Worm (Caenorhabditis elegans) whole organism, L1 larva: ENCODE measurements around the gene R09E10.5.

Source experiments
- C34B4.2 ChIP-seq: sonication (generic microtip); optimal IDR thresholded peaks from 2 replicates; lab custom pipeline; 2017; ENCODE audit warnings: mild to moderate bottlenecking, missing genetic modification characterization, missing compliant biosample characterization
- Y116A8C.19 ChIP-seq: sonication (generic microtip); optimal IDR thresholded peaks from 2 replicates; lab custom pipeline; 2016; ENCODE audit warnings: missing compliant biosample characterization, missing genetic modification characterization, borderline replicate concordance
- aha-1 ChIP-seq: fragments of 150-350 bp; optimal IDR thresholded peaks from 2 replicates; lab custom pipeline; 2014; ENCODE audit warnings: missing biosample characterization, missing genetic modification characterization
- alr-1 ChIP-seq: fragments of 200-800 bp; sonication (Bioruptor generic); optimal IDR thresholded peaks from 2 replicates; lab custom pipeline; 2018; ENCODE audit warnings: borderline replicate concordance, mild to moderate bottlenecking, missing genetic modification characterization, missing compliant biosample characterization
- aly-2 ChIP-seq: fragments of 150-350 bp; optimal IDR thresholded peaks from 2 replicates; lab custom pipeline; 2014; ENCODE audit warnings: missing biosample characterization, missing genetic modification characterization
- ceh-63 ChIP-seq: fragments of 200-800 bp; sonication (Bioruptor generic); optimal IDR thresholded peaks from 2 replicates; lab custom pipeline; 2018; ENCODE audit warnings: mild to moderate bottlenecking, missing genetic modification characterization, missing compliant biosample characterization
- ceh-8 ChIP-seq: fragments of 200-800 bp; sonication (Bioruptor generic); optimal IDR thresholded peaks from 2 replicates; lab custom pipeline; 2018; ENCODE audit warnings: mild to moderate bottlenecking, missing genetic modification characterization, moderate library complexity, missing compliant biosample characterization
- ceh-82 ChIP-seq, 3 experiments: fragments of 150-350 bp in 1 of 3; sonication (generic microtip) in 2 of 3; optimal IDR thresholded peaks; 2 replicates each; lab custom pipeline; 2014 to 2017; ENCODE audit warnings: missing biosample characterization in 3 of 3, missing genetic modification characterization in 3 of 3
- dpl-1 ChIP-seq, 3 experiments: fragments of 150-350 bp in 2 of 3; sonication (generic microtip) in 1 of 3; optimal IDR thresholded peaks; 2 replicates each; lab custom pipeline; 2014 to 2017; ENCODE audit warnings: missing biosample characterization in 3 of 3, missing genetic modification characterization in 3 of 3, missing genetic modification reagents in 3 of 3
- dsc-1 ChIP-seq: sonication (generic microtip); optimal IDR thresholded peaks from 2 replicates; lab custom pipeline; 2016; ENCODE audit warnings: mild to moderate bottlenecking, missing genetic modification characterization, missing compliant biosample characterization
- efl-1 ChIP-seq, 4 experiments: fragments of 150-350 bp; optimal IDR thresholded peaks in 3 of 4; peaks in 1 of 4; 1 replicate in 1 of 4; 2 replicates in 3 of 4; lab custom pipeline; 2014; ENCODE audit warnings: missing biosample characterization in 2 of 4, missing genetic modification characterization in 2 of 4, missing genetic modification reagents in 2 of 4
- egl-13 ChIP-seq: sonication (generic microtip); optimal IDR thresholded peaks from 2 replicates; lab custom pipeline; 2016; ENCODE audit warnings: missing genotype, missing genetic modification reagents, missing genetic modification characterization, missing compliant biosample characterization
- elt-2 ChIP-seq: sonication (generic microtip); optimal IDR thresholded peaks from 2 replicates; lab custom pipeline; 2016; ENCODE audit warnings: missing genetic modification characterization, mild to moderate bottlenecking, inconsistent platforms, missing compliant biosample characterization, missing genetic modification reagents
- ets-5 ChIP-seq: fragments of 200-800 bp; sonication (Bioruptor generic); IDR thresholded peaks from 2 replicates; pipeline ENCODE4 v1.3.6; 2022; ENCODE audit warnings: missing genetic modification characterization, missing compliant biosample characterization
- fkh-10 ChIP-seq: sonication (generic microtip); optimal IDR thresholded peaks from 2 replicates; lab custom pipeline; 2017; ENCODE audit warnings: missing biosample characterization, missing genetic modification reagents, missing genetic modification characterization
- fkh-4 ChIP-seq: sonication (generic microtip); optimal IDR thresholded peaks from 2 replicates; lab custom pipeline; 2016; ENCODE audit warnings: missing compliant biosample characterization, missing genetic modification characterization, borderline replicate concordance
- fkh-8 ChIP-seq: sonication (generic microtip); optimal IDR thresholded peaks from 2 replicates; lab custom pipeline; 2016; ENCODE audit warnings: mild to moderate bottlenecking, missing genetic modification characterization, missing compliant biosample characterization
- fos-1 ChIP-seq: fragments of 150-350 bp; optimal IDR thresholded peaks from 2 replicates; lab custom pipeline; 2014; ENCODE audit warnings: missing biosample characterization, missing genetic modification characterization
- grh-1 ChIP-seq: fragments of 200-800 bp; sonication (Bioruptor generic); IDR thresholded peaks from 2 replicates; pipeline ENCODE4 v1.3.6; 2022; ENCODE audit warnings: missing genetic modification reagents, missing genetic modification characterization, missing compliant biosample characterization
- hlh-4 ChIP-seq: sonication (generic microtip); optimal IDR thresholded peaks from 2 replicates; lab custom pipeline; 2016; ENCODE audit warnings: mild to moderate bottlenecking, missing genetic modification characterization, missing compliant biosample characterization
- hpl-2 ChIP-seq: fragments of 150-350 bp; optimal IDR thresholded peaks from 2 replicates; lab custom pipeline; 2014; ENCODE audit warnings: missing biosample characterization, missing genetic modification reagents, missing genetic modification characterization
- isw-1 ChIP-seq: fragments of 200-800 bp; sonication (Bioruptor generic); IDR thresholded peaks from 2 replicates; pipeline ENCODE4 v1.3.6; 2022; ENCODE audit warnings: missing genetic modification characterization, missing compliant biosample characterization
- lin-14 ChIP-seq: fragments of 200-800 bp; sonication (Bioruptor generic); optimal IDR thresholded peaks from 2 replicates; lab custom pipeline; 2018; ENCODE audit warnings: mild to moderate bottlenecking, missing genetic modification characterization, moderate library complexity, missing compliant biosample characterization
- lin-35 ChIP-seq, 2 experiments: fragments of 150-350 bp; optimal IDR thresholded peaks; 2 replicates each; lab custom pipeline; 2014; ENCODE audit warnings: missing biosample characterization in 2 of 2, missing genetic modification characterization in 2 of 2, missing genetic modification reagents in 2 of 2
- lir-3 ChIP-seq: sonication (generic microtip); optimal IDR thresholded peaks from 2 replicates; lab custom pipeline; 2016; ENCODE audit warnings: mild to moderate bottlenecking, missing genetic modification characterization, moderate library complexity, missing compliant biosample characterization; ENCODE audit not compliant: poor library complexity
- mab-9 ChIP-seq: fragments of 200-800 bp; sonication (Bioruptor generic); IDR thresholded peaks from 2 replicates; pipeline ENCODE4 v1.3.6; 2022; ENCODE audit warnings: missing genetic modification reagents, missing genetic modification characterization, missing compliant biosample characterization
- mdl-1 ChIP-seq, 2 experiments: fragments of 150-350 bp; optimal IDR thresholded peaks; 2 replicates each; lab custom pipeline; 2014 to 2017; ENCODE audit warnings: missing biosample characterization in 2 of 2, missing genetic modification characterization in 2 of 2, inconsistent platforms in 1 of 2
- mef-2 ChIP-seq: fragments of 150-350 bp; optimal IDR thresholded peaks from 2 replicates; lab custom pipeline; 2014; ENCODE audit warnings: missing biosample characterization, missing genetic modification characterization
- nhr-11 ChIP-seq: fragments of 150-350 bp; optimal IDR thresholded peaks from 2 replicates; lab custom pipeline; 2014; ENCODE audit warnings: missing biosample characterization, missing genetic modification characterization
- nhr-237 ChIP-seq: fragments of 150-350 bp; optimal IDR thresholded peaks from 2 replicates; lab custom pipeline; 2014; ENCODE audit warnings: missing biosample characterization, missing genetic modification characterization
- nhr-28 ChIP-seq: fragments of 150-350 bp; optimal IDR thresholded peaks from 2 replicates; lab custom pipeline; 2014; ENCODE audit warnings: missing biosample characterization, missing genetic modification characterization
- nhr-47 ChIP-seq: sonication (generic microtip); optimal IDR thresholded peaks from 2 replicates; lab custom pipeline; 2016; ENCODE audit warnings: mild to moderate bottlenecking, missing genetic modification characterization, moderate library complexity, missing compliant biosample characterization
- nhr-71 ChIP-seq: sonication (generic microtip); optimal IDR thresholded peaks from 2 replicates; lab custom pipeline; 2016; ENCODE audit warnings: mild to moderate bottlenecking, missing genetic modification characterization, moderate library complexity, missing compliant biosample characterization
- nhr-77 ChIP-seq: fragments of 150-350 bp; optimal IDR thresholded peaks from 2 replicates; lab custom pipeline; 2014; ENCODE audit warnings: missing biosample characterization, missing genetic modification characterization
- nhr-85 ChIP-seq: sonication (generic microtip); peaks from one replicate; lab custom pipeline; 2016; ENCODE audit warnings: missing genetic modification characterization, inconsistent platforms, missing compliant biosample characterization
- nhr-90 ChIP-seq: sonication (generic microtip); optimal IDR thresholded peaks from 2 replicates; lab custom pipeline; 2016; ENCODE audit warnings: mild to moderate bottlenecking, missing genetic modification characterization, missing compliant biosample characterization; ENCODE audit not compliant: poor library complexity
- pag-3 ChIP-seq: sonication (generic microtip); optimal IDR thresholded peaks from 2 replicates; lab custom pipeline; 2017; ENCODE audit warnings: missing genetic modification characterization, mild to moderate bottlenecking, missing compliant biosample characterization, antibody characterized with exemption, borderline replicate concordance; ENCODE audit not compliant: insufficient read depth
- pqm-1 ChIP-seq: sonication (generic microtip); optimal IDR thresholded peaks from 3 replicates; lab custom pipeline; 2017; ENCODE audit warnings: missing biosample characterization, missing genetic modification characterization
- rnt-1 ChIP-seq: sonication (generic microtip); optimal IDR thresholded peaks from 2 replicates; lab custom pipeline; 2016; ENCODE audit warnings: mild to moderate bottlenecking, missing genetic modification characterization, moderate library complexity, missing compliant biosample characterization
- snu-23 ChIP-seq: sonication (generic microtip); optimal IDR thresholded peaks from 2 replicates; lab custom pipeline; 2016; ENCODE audit warnings: missing genetic modification characterization, missing compliant biosample characterization
- sox-4 ChIP-seq: sonication (generic microtip); optimal IDR thresholded peaks from 2 replicates; lab custom pipeline; 2016; ENCODE audit warnings: missing genetic modification characterization, missing compliant biosample characterization
- sup-37 ChIP-seq: fragments of 200-800 bp; sonication (Bioruptor generic); optimal IDR thresholded peaks from 2 replicates; lab custom pipeline; 2018; ENCODE audit warnings: mild to moderate bottlenecking, missing genetic modification characterization, missing compliant biosample characterization
- tbx-2 ChIP-seq: sonication (generic microtip); optimal IDR thresholded peaks from 2 replicates; lab custom pipeline; 2016; ENCODE audit warnings: missing genetic modification characterization, missing compliant biosample characterization
- tlp-1 ChIP-seq: fragments of 150-350 bp; optimal IDR thresholded peaks from 2 replicates; lab custom pipeline; 2014; ENCODE audit warnings: missing biosample characterization, missing genetic modification characterization
- unc-130 ChIP-seq: fragments of 150-350 bp; optimal IDR thresholded peaks from 2 replicates; lab custom pipeline; 2017; ENCODE audit warnings: missing biosample characterization, missing genetic modification characterization, inconsistent platforms
- unc-30 ChIP-seq: sonication (generic microtip); optimal IDR thresholded peaks from 2 replicates; lab custom pipeline; 2017; ENCODE audit warnings: missing biosample characterization, missing genetic modification characterization
- unc-62 ChIP-seq: fragments of 150-350 bp; optimal IDR thresholded peaks from 2 replicates; lab custom pipeline; 2014; ENCODE audit warnings: missing biosample characterization, missing genetic modification reagents, missing genetic modification characterization
- unc-98 ChIP-seq: fragments of 200-800 bp; sonication (Bioruptor generic); IDR thresholded peaks from 2 replicates; pipeline ENCODE4 v1.3.6; 2022; ENCODE audit warnings: missing genetic modification characterization, missing compliant biosample characterization
- xbp-1 ChIP-seq: sonication (generic microtip); optimal IDR thresholded peaks from 2 replicates; lab custom pipeline; 2016; ENCODE audit warnings: missing genetic modification characterization, missing compliant biosample characterization

Gene R09E10.5

DNA sequence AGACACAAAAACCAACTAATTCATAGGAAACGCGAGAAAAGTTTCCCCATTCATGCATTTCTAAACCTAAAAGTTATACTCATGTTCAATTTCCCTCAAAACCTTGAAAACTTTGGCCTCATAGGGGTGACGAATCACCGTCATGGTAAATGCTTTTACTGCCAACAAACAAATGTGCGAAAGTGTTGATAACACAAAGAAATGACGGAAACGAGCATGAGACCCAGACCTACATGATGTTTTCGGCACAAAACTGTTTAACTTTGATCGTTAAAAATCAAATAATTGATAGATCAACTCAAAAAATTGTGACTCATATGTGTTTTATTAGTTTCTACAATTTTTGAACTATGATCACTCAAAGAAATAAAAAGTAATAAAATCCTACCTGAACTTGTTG, 29.8 kb upstream of the R09E10.5 start:
- no peak for TF ChIP-seq snu-23 (GFP tag; lab: Kevin White, UChicago)
- peak; percentile 71 for TF ChIP-seq elt-2 (tag; lab: Kevin White, UChicago)
- TF ChIP-seq nhr-77 (tag; lab: Kevin White, UChicago) = peak; percentile 29
- peak in 1 of 2 experiments; percentile 17 for TF ChIP-seq mdl-1 (tag; optimal IDR thresholded peaks at IDR 0.05; lab: Kevin White, UChicago)
- TF ChIP-seq fkh-8 (tag; lab: Kevin White, UChicago) = peak; percentile 32
- TF ChIP-seq lin-35 (GFP tag; optimal IDR thresholded peaks at IDR 0.05; lab: Kevin White, UChicago) = peak in 1 of 2 experiments; percentile 26
- TF ChIP-seq lir-3 (tag; lab: Kevin White, UChicago) = no peak
- peak; percentile 45 for TF ChIP-seq lin-14
- TF ChIP-seq efl-1 (optimal IDR thresholded peaks at IDR 0.05; lab: Kevin White, UChicago) = no peak
- TF ChIP-seq efl-1 (GFP tag; optimal IDR thresholded peaks at IDR 0.05 in 1 of 2; lab: Kevin White, UChicago) = peak in 1 of 2 experiments; percentile 22

DNA sequence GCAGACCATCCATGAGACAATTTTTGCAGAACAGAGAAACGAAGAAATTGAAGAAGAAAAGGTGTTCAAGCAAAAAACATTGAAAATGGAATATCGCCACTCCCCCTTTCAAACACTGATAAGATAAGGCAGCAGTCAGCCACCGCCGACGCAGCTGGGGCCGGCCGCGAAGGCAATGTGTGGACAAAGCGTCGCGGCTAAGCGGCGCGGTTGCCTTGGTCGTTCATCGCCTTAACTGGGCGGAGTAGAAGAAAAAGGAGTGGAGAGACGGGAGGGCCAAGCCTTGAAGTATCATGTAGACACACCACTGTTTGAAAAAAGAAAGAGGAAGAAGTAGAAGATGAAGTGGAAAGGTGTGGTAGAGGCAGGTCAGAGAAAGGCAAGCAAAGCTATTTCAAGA, 28.9 kb upstream of the R09E10.5 start:
- TF ChIP-seq nhr-77 (tag; lab: Kevin White, UChicago) (peak; percentile 13), ceh-8 (GFP tag; lab: Kevin White, UChicago) (no peak), ceh-63 (GFP tag; lab: Kevin White, UChicago) (no peak), fos-1 (no peak), dpl-1 (GFP tag; optimal IDR thresholded peaks at IDR 0.05; lab: Kevin White, UChicago) (no peak), efl-1 (optimal IDR thresholded peaks at IDR 0.05; lab: Kevin White, UChicago) (no peak), efl-1 (GFP tag; optimal IDR thresholded peaks at IDR 0.05 in 1 of 2; lab: Kevin White, UChicago) (peak in 1 of 2 experiments; percentile 37), nhr-85 (tag; lab: Kevin White, UChicago) (peak; percentile 26), ceh-82 (tag; optimal IDR thresholded peaks at IDR 0.05; lab: Kevin White, UChicago) (peak in 1 of 3 experiments; percentile 25), fkh-10 (GFP tag; lab: Kevin White, UChicago) (peak; percentile 15), unc-130 (no peak), hpl-2 (no peak), snu-23 (GFP tag; lab: Kevin White, UChicago) (peak; percentile 13), dsc-1 (tag; lab: Kevin White, UChicago) (peak; percentile 12), pag-3 (tag; lab: Kevin White, UChicago) (no peak), C34B4.2 (tag; lab: Kevin White, UChicago) (no peak), mef-2 (no peak), nhr-71 (tag; lab: Kevin White, UChicago) (peak; percentile 13), pqm-1 (tag; lab: Kevin White, UChicago) (no peak), sox-4 (tag; lab: Kevin White, UChicago) (no peak), nhr-28 (no peak), xbp-1 (tag; lab: Kevin White, UChicago) (no peak), Y116A8C.19 (tag; lab: Kevin White, UChicago) (no peak), nhr-90 (tag; lab: Kevin White, UChicago) (peak; percentile 11), rnt-1 (tag; lab: Kevin White, UChicago) (no peak), unc-62 (no peak), fkh-4 (tag; lab: Kevin White, UChicago) (no peak), nhr-237 (tag; lab: Kevin White, UChicago) (no peak), aly-2 (tag; lab: Kevin White, UChicago) (no peak), unc-98 (GFP tag; lab: Robert Waterston, UW) (no peak), isw-1 (GFP tag; lab: Robert Waterston, UW) (no peak), nhr-11 (tag; lab: Kevin White, UChicago) (no peak), nhr-47 (peak; percentile 9), alr-1 (no peak), mab-9 (no peak), ets-5 (GFP tag; lab: Robert Waterston, UW) (no peak), fkh-8 (tag; lab: Kevin White, UChicago) (peak; percentile 53), tlp-1 (tag; lab: Kevin White, UChicago) (no peak), egl-13 (no peak), lin-35 (GFP tag; optimal IDR thresholded peaks at IDR 0.05; lab: Kevin White, UChicago) (peak in 1 of 2 experiments; percentile 52), sup-37 (GFP tag; lab: Kevin White, UChicago) (no peak), aha-1 (tag; lab: Kevin White, UChicago) (no peak), hlh-4 (tag; lab: Kevin White, UChicago) (no peak), unc-30 (tag; lab: Kevin White, UChicago) (no peak), grh-1 (GFP tag; lab: Robert Waterston, UW) (no peak), tbx-2 (tag; lab: Kevin White, UChicago) (no peak)
